Worm (Caenorhabditis elegans) whole organism, L4/young adult: Measurements from ENCODE around the gene H04D03.6.

Experiments used
- dao-5 ChIP-seq: sonication (generic microtip); optimal IDR thresholded peaks from 2 replicates; lab custom pipeline; 2016; ENCODE audit warnings: missing genotype, missing genetic modification characterization, moderate library complexity, missing compliant biosample characterization
- him-1 ChIP-seq: sonication (generic microtip); optimal IDR thresholded peaks from 2 replicates; lab custom pipeline; 2016; ENCODE audit warnings: missing genotype, missing genetic modification reagents, missing genetic modification characterization, missing compliant biosample characterization

DNA sequence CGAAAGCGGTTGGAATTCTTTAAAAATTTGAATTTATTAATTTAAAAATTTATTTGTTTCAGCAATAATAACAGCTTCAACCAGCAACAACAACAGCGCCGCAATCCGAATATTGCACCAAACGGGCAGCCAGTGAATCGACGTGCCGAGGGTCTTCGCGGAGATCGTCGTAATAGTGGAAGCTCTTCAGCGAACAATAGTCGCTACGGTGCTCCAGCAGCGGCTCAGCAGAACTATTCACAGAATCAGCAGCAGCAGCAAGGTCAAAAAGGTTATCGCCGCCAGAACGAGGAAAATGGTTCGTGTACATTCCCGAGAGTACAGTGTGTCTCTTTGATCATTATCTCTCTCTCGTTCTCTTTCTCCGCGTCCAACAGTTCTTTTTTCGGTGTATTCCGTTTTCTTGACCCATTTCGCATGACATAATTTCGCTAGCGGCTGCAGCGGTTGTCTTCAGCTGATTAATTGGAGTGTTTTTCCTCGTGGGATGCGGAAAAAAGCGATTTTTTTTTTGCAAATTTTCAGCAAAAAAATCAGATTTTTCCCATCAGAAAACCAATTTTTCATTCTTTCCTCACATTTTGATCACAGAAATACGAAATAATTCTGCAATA lies 24.4 kb upstream of the H04D03.6 start:
- TF ChIP-seq him-1 (tag; lab: Kevin White, UChicago) (no peak), dao-5 (no peak)
